Worm (Caenorhabditis elegans) whole organism, L4 larva: ENCODE results near the gene F58F6.6.

Experiments used
- D1046.2 ChIP-seq: fragments of 200-800 bp; sonication (Bioruptor generic); IDR thresholded peaks from 2 replicates; pipeline ENCODE4 v1.3.6; 2022; ENCODE audit warnings: missing genetic modification characterization, missing compliant biosample characterization
- F37D6.2 ChIP-seq: sonication (generic microtip); optimal IDR thresholded peaks from 2 replicates; lab custom pipeline; 2016; ENCODE audit warnings: mild to moderate bottlenecking, missing genetic modification characterization, missing compliant biosample characterization
- F44E2.7 ChIP-seq: fragments of 200-800 bp; sonication (Bioruptor generic); IDR thresholded peaks from 2 replicates; pipeline ENCODE4 v2.1.2; 2022; ENCODE audit warnings: missing genetic modification characterization, missing compliant biosample characterization
- T26A8.4 ChIP-seq: fragments of 200-800 bp; sonication (Bioruptor generic); IDR thresholded peaks from 2 replicates; pipeline ENCODE4 v1.3.6; 2022; ENCODE audit warnings: missing genetic modification characterization, missing compliant biosample characterization
- Y105C5A.15 ChIP-seq: fragments of 200-800 bp; sonication (Bioruptor generic); IDR thresholded peaks from 2 replicates; pipeline ENCODE4 v1.3.6; 2022; ENCODE audit warnings: missing genetic modification characterization, missing compliant biosample characterization
- Y75B8A.6 ChIP-seq: fragments of 200-800 bp; sonication (Bioruptor generic); IDR thresholded peaks from 2 replicates; pipeline ENCODE4 v1.3.6; 2022; ENCODE audit warnings: missing genetic modification reagents, missing genetic modification characterization, missing compliant biosample characterization
- aha-1 ChIP-seq: fragments of 150-350 bp; peaks from one replicate; lab custom pipeline; 2014; ENCODE audit warnings: missing biosample characterization, missing genetic modification characterization
- ama-1 ChIP-seq: fragments of 150-350 bp; optimal IDR thresholded peaks from 2 replicates; lab custom pipeline; 2014; ENCODE audit warnings: inconsistent platforms, mixed read lengths
- ceh-20 ChIP-seq: fragments of 200-800 bp; sonication (Bioruptor generic); IDR thresholded peaks from 2 replicates; pipeline ENCODE4 v1.3.6; 2022; ENCODE audit warnings: missing genetic modification reagents, missing genetic modification characterization, missing compliant biosample characterization
- ceh-28 ChIP-seq: fragments of 150-350 bp; optimal IDR thresholded peaks from 2 replicates; lab custom pipeline; 2014; ENCODE audit warnings: missing biosample characterization, missing genetic modification reagents, missing genetic modification characterization
- ceh-32 ChIP-seq: sonication (generic microtip); optimal IDR thresholded peaks from 2 replicates; lab custom pipeline; 2016; ENCODE audit warnings: mild to moderate bottlenecking, missing genetic modification characterization, missing compliant biosample characterization; ENCODE audit not compliant: poor library complexity
- ceh-44 ChIP-seq: fragments of 200-800 bp; sonication (Bioruptor generic); IDR thresholded peaks from 2 replicates; pipeline ENCODE4 v1.3.6; 2022; ENCODE audit warnings: missing genetic modification reagents, missing genetic modification characterization, missing compliant biosample characterization
- ceh-62 ChIP-seq: sonication (generic microtip); optimal IDR thresholded peaks from 2 replicates; lab custom pipeline; 2017; ENCODE audit warnings: missing biosample characterization, missing genetic modification characterization
- ceh-82 ChIP-seq: sonication (generic microtip); optimal IDR thresholded peaks from 2 replicates; lab custom pipeline; 2017; ENCODE audit warnings: missing biosample characterization, missing genetic modification characterization
- daf-19 ChIP-seq: fragments of 200-800 bp; sonication (Bioruptor generic); conservative IDR thresholded peaks from 2 replicates; pipeline ENCODE4 v1.3.6; 2022; ENCODE audit warnings: missing genetic modification characterization, missing compliant biosample characterization
- egl-27 ChIP-seq: sonication (generic microtip); optimal IDR thresholded peaks from 3 replicates; lab custom pipeline; 2017; ENCODE audit warnings: missing biosample characterization, missing genetic modification reagents, missing genetic modification characterization
- egl-43 ChIP-seq: fragments of 200-800 bp; sonication (Bioruptor generic); IDR thresholded peaks from 2 replicates; pipeline ENCODE4 v1.3.6; 2022; ENCODE audit warnings: missing genetic modification reagents, missing genetic modification characterization, missing compliant biosample characterization
- fkh-10 ChIP-seq: fragments of 150-350 bp; optimal IDR thresholded peaks from 2 replicates; lab custom pipeline; 2014; ENCODE audit warnings: missing biosample characterization, missing genetic modification reagents, missing genetic modification characterization
- hlh-30 ChIP-seq: sonication (generic microtip); optimal IDR thresholded peaks from 2 replicates; lab custom pipeline; 2017; ENCODE audit warnings: antibody characterized with exemption, mild to moderate bottlenecking, missing genetic modification characterization, missing compliant biosample characterization; ENCODE audit not compliant: insufficient read depth
- hmg-1.1 ChIP-seq: fragments of 200-800 bp; sonication (Bioruptor generic); IDR thresholded peaks from 2 replicates; pipeline ENCODE4 v1.3.6; 2022; ENCODE audit warnings: missing genetic modification reagents, missing genetic modification characterization, missing compliant biosample characterization
- lim-7 ChIP-seq: fragments of 200-800 bp; sonication (Bioruptor generic); IDR thresholded peaks from 2 replicates; pipeline ENCODE4 v1.3.6; 2022; ENCODE audit warnings: missing genetic modification characterization, missing compliant biosample characterization
- lin-1 ChIP-seq: fragments of 200-800 bp; sonication (Bioruptor generic); IDR thresholded peaks from 2 replicates; pipeline ENCODE4 v1.3.6; 2022; ENCODE audit warnings: missing genetic modification reagents, missing genetic modification characterization, missing compliant biosample characterization
- lin-15B ChIP-seq: fragments of 150-350 bp; sonication (generic microtip); optimal IDR thresholded peaks from 3 replicates; lab custom pipeline; 2014; ENCODE audit warnings: missing biosample characterization, missing genetic modification characterization
- lin-29 ChIP-seq: fragments of 200-800 bp; sonication (Bioruptor generic); IDR thresholded peaks from 2 replicates; pipeline ENCODE4 v1.3.6; 2022; ENCODE audit warnings: missing genetic modification reagents, missing genetic modification characterization, missing compliant biosample characterization
- lin-38 ChIP-seq: fragments of 200-800 bp; sonication (Bioruptor generic); IDR thresholded peaks from 2 replicates; pipeline ENCODE4 v1.3.6; 2022; ENCODE audit warnings: missing genetic modification reagents, missing genetic modification characterization, missing compliant biosample characterization
- lin-39 ChIP-seq: fragments of 150-350 bp; optimal IDR thresholded peaks from 2 replicates; lab custom pipeline; 2014; ENCODE audit warnings: missing biosample characterization, missing genetic modification reagents, missing genetic modification characterization
- mdl-1 ChIP-seq, 2 experiments: fragments of 150-350 bp in 1 of 2; sonication (generic microtip) in 1 of 2; optimal IDR thresholded peaks; 2 replicates each; lab custom pipeline; 2014 to 2017; ENCODE audit warnings: missing biosample characterization in 2 of 2, missing genetic modification characterization in 2 of 2
- mdt-29 ChIP-seq: fragments of 200-800 bp; sonication (Bioruptor generic); IDR thresholded peaks from 2 replicates; pipeline ENCODE4 v1.3.6; 2022; ENCODE audit warnings: missing genetic modification reagents, missing genetic modification characterization, missing compliant biosample characterization
- mes-2 ChIP-seq: sonication (generic microtip); optimal IDR thresholded peaks from 2 replicates; lab custom pipeline; 2016; ENCODE audit warnings: missing genotype, mild to moderate bottlenecking, missing genetic modification characterization, missing compliant biosample characterization; ENCODE audit not compliant: poor library complexity, severe bottlenecking
- mxl-3 ChIP-seq: fragments of 200-800 bp; sonication (Bioruptor generic); optimal IDR thresholded peaks from 2 replicates; lab custom pipeline; 2018; ENCODE audit warnings: mild to moderate bottlenecking, missing genetic modification characterization, missing compliant biosample characterization
- nhr-25 ChIP-seq: sonication (generic microtip); optimal IDR thresholded peaks from 2 replicates; lab custom pipeline; 2017; ENCODE audit warnings: missing genetic modification characterization, mild to moderate bottlenecking, missing compliant biosample characterization, antibody characterized with exemption, moderate library complexity, borderline replicate concordance; ENCODE audit not compliant: insufficient read depth
- nhr-42 ChIP-seq: fragments of 200-800 bp; sonication (Bioruptor generic); IDR thresholded peaks from 2 replicates; pipeline ENCODE4 v1.3.6; 2022; ENCODE audit warnings: missing genetic modification characterization, missing compliant biosample characterization
- nhr-76 ChIP-seq: fragments of 150-350 bp; optimal IDR thresholded peaks from 2 replicates; lab custom pipeline; 2014; ENCODE audit warnings: missing biosample characterization, missing genetic modification characterization
- nhr-77 ChIP-seq: fragments of 150-350 bp; optimal IDR thresholded peaks from 2 replicates; lab custom pipeline; 2014; ENCODE audit warnings: missing biosample characterization, missing genetic modification characterization
- pha-4 ChIP-seq, 2 experiments: fragments of 150-350 bp in 1 of 2; fragments of 200-800 bp in 1 of 2; sonication (Bioruptor generic) in 1 of 2; IDR thresholded peaks in 1 of 2; optimal IDR thresholded peaks in 1 of 2; 2 replicates each; pipeline versions ENCODE4 v1.3.6 to Lab custom; 2014 to 2022; ENCODE audit warnings: missing genetic modification characterization in 2 of 2, missing genetic modification reagents in 2 of 2, missing biosample characterization in 1 of 2, missing compliant biosample characterization in 1 of 2
- php-3 ChIP-seq: fragments of 200-800 bp; sonication (Bioruptor generic); IDR thresholded peaks from 2 replicates; pipeline ENCODE4 v1.3.6; 2022; ENCODE audit warnings: missing genetic modification reagents, missing genetic modification characterization, missing compliant biosample characterization
- pqm-1 ChIP-seq: sonication (generic microtip); optimal IDR thresholded peaks from 2 replicates; lab custom pipeline; 2017; ENCODE audit warnings: missing biosample characterization, missing genetic modification characterization
- sdz-12 ChIP-seq: fragments of 200-800 bp; sonication (Bioruptor generic); optimal IDR thresholded peaks from 2 replicates; lab custom pipeline; 2018; ENCODE audit warnings: mild to moderate bottlenecking, missing genetic modification characterization, missing compliant biosample characterization
- set-16 ChIP-seq: fragments of 200-800 bp; sonication (Bioruptor generic); IDR thresholded peaks from 2 replicates; pipeline ENCODE4 v1.3.6; 2022; ENCODE audit warnings: missing genetic modification reagents, missing genetic modification characterization, missing compliant biosample characterization
- snpc-1.2 ChIP-seq: fragments of 200-800 bp; sonication (Bioruptor generic); IDR thresholded peaks from 2 replicates; pipeline ENCODE4 v1.3.6; 2022; ENCODE audit warnings: missing genetic modification reagents, missing genetic modification characterization, missing compliant biosample characterization
- spr-1 ChIP-seq: sonication (generic microtip); optimal IDR thresholded peaks from 2 replicates; lab custom pipeline; 2016; ENCODE audit warnings: mild to moderate bottlenecking, missing genetic modification characterization, missing compliant biosample characterization
- tag-97 ChIP-seq: fragments of 200-800 bp; sonication (Bioruptor generic); IDR thresholded peaks from 2 replicates; pipeline ENCODE4 v1.3.6; 2022; ENCODE audit warnings: missing genetic modification characterization, missing compliant biosample characterization
- unc-130 ChIP-seq: sonication (generic microtip); optimal IDR thresholded peaks from 2 replicates; lab custom pipeline; 2016; ENCODE audit warnings: missing genetic modification reagents, missing genetic modification characterization, missing compliant biosample characterization

The F58F6.6 gene

ce11 chrIV:1349352-1349751, 8.5 kb downstream of the F58F6.6 start:
- TF ChIP-seq aha-1 (peak; percentile 91), Y105C5A.15 (GFP tag; lab: Robert Waterston, UW) (no peak), fkh-10 (GFP tag; lab: Kevin White, UChicago) (no peak), lin-15B (tag; lab: Kevin White, UChicago) (no peak)

ce11 chrIV:1353811-1354210, 12.9 kb downstream of the F58F6.6 start:
- TF ChIP-seq ama-1 (lab: Kevin White, UChicago) (peak; percentile 11), F44E2.7 (GFP tag; lab: Robert Waterston, UW) (peak; percentile 50; the same call in 1 of the 2 replicates), nhr-42 (GFP tag; lab: Robert Waterston, UW) (no peak), set-16 (GFP tag; lab: Robert Waterston, UW) (peak; percentile 95), sdz-12 (GFP tag; lab: Kevin White, UChicago) (peak; percentile 24), T26A8.4 (0 out of 2 replicates have a peak, but pooled peaks have one; percentile 38)

- TF ChIP-seq mdt-29 (GFP tag; lab: Robert Waterston, UW) = no peak
- TF ChIP-seq T26A8.4 = peak; percentile 36; the same call in 1 of the 2 replicates
- 0 out of 2 replicates have a peak, but pooled peaks have one; percentile 18 for TF ChIP-seq lin-38 (GFP tag; lab: Robert Waterston, UW)
- no peak for TF ChIP-seq F37D6.2
- no peak for TF ChIP-seq mxl-3 (GFP tag; lab: Kevin White, UChicago)
- TF ChIP-seq ceh-62 (tag; lab: Kevin White, UChicago) = no peak
- no peak for TF ChIP-seq egl-27
- TF ChIP-seq php-3 (GFP tag; lab: Robert Waterston, UW) = no peak
- 0 out of 2 replicates have a peak, but pooled peaks have one; percentile 12 for TF ChIP-seq egl-43 (GFP tag; lab: Robert Waterston, UW)
- no peak for TF ChIP-seq lin-29
- TF ChIP-seq ama-1 (lab: Kevin White, UChicago) = peak; percentile 33
- TF ChIP-seq ceh-28 (tag; lab: Kevin White, UChicago) = peak; percentile 87
- no peak for TF ChIP-seq hlh-30
- no peak for TF ChIP-seq nhr-42 (GFP tag; lab: Robert Waterston, UW)
- TF ChIP-seq nhr-25 (tag; lab: Kevin White, UChicago) = no peak
- 0 out of 2 replicates have a peak, but pooled peaks have one; percentile 32 for TF ChIP-seq F44E2.7 (GFP tag; lab: Robert Waterston, UW)
Observed at ce11 chrIV:1355147-1355546, 14.3 kb downstream of the F58F6.6 start, which contains the start of gene col-104. TSS of gene col-104 (minus strand) at chrIV:1355305.

ce11 chrIV:1358109-1358508, 17.2 kb downstream of the F58F6.6 start:
- peak; percentile 99 for TF ChIP-seq set-16 (GFP tag; lab: Robert Waterston, UW)
- TF ChIP-seq lim-7 (GFP tag; lab: Robert Waterston, UW) = peak; percentile 41; the same call in 1 of the 2 replicates
- TF ChIP-seq ceh-44 (GFP tag; lab: Robert Waterston, UW) = peak; percentile 52; the same call in 1 of the 2 replicates
- no peak for TF ChIP-seq lin-1 (GFP tag; lab: Robert Waterston, UW)
- TF ChIP-seq D1046.2 (GFP tag; lab: Robert Waterston, UW) = no peak
- no peak for TF ChIP-seq lin-39 (tag; lab: Kevin White, UChicago)
- peak; percentile 92; the same call in 1 of the 2 replicates for TF ChIP-seq pha-4 (GFP tag; IDR thresholded peaks at IDR 0.05; lab: Robert Waterston, UW)
- TF ChIP-seq pha-4 (tag; optimal IDR thresholded peaks at IDR 0.05; lab: Kevin White, UChicago) = no peak
- no peak for TF ChIP-seq snpc-1.2 (GFP tag; lab: Robert Waterston, UW)
- TF ChIP-seq fkh-10 (GFP tag; lab: Kevin White, UChicago) = no peak
- TF ChIP-seq hlh-30 = no peak
- no peak for TF ChIP-seq unc-130 (GFP tag; lab: Kevin White, UChicago)
- no peak for TF ChIP-seq mxl-3 (GFP tag; lab: Kevin White, UChicago)
- no peak for TF ChIP-seq daf-19 (GFP tag; lab: Robert Waterston, UW)
- no peak for TF ChIP-seq mes-2 (tag; lab: Kevin White, UChicago)
- TF ChIP-seq hmg-1.1 = no peak
- TF ChIP-seq ceh-20 (GFP tag; lab: Robert Waterston, UW) = no peak
- no peak for TF ChIP-seq pqm-1
- TF ChIP-seq aha-1 = peak; percentile 4
- no peak for TF ChIP-seq mdl-1 (tag; optimal IDR thresholded peaks at IDR 0.05; lab: Kevin White, UChicago)
- no peak for TF ChIP-seq ceh-82
- 0 out of 2 replicates have a peak, but pooled peaks have one; percentile 74 for TF ChIP-seq F44E2.7 (GFP tag; lab: Robert Waterston, UW)
- no peak for TF ChIP-seq nhr-77 (tag; lab: Kevin White, UChicago)
- TF ChIP-seq tag-97 (GFP tag; lab: Robert Waterston, UW) = no peak
- no peak for TF ChIP-seq ceh-32 (tag; lab: Kevin White, UChicago)
- TF ChIP-seq Y75B8A.6 = no peak
- TF ChIP-seq egl-43 (GFP tag; lab: Robert Waterston, UW) = peak; percentile 28; the same call in 1 of the 2 replicates
- TF ChIP-seq nhr-76 (tag; lab: Kevin White, UChicago) = no peak
- TF ChIP-seq spr-1 (tag; lab: Kevin White, UChicago) = no peak
